Worm (Caenorhabditis elegans) whole organism, midembryonic: Measurements from ENCODE around the gene str-31.

Experiments used
- cog-1 ChIP-seq: sonication (generic microtip); optimal IDR thresholded peaks from 2 replicates; lab custom pipeline; 2016; ENCODE audit warnings: missing genetic modification characterization, missing compliant biosample characterization
- klf-2 ChIP-seq: fragments of 200-800 bp; sonication (Bioruptor generic); conservative IDR thresholded peaks from 2 replicates; pipeline ENCODE4 v1.3.6; 2022; ENCODE audit warnings: missing genetic modification reagents, missing genetic modification characterization, missing compliant biosample characterization
- ref-1 ChIP-seq: fragments of 200-800 bp; sonication (Bioruptor generic); conservative IDR thresholded peaks from 2 replicates; pipeline ENCODE4 v1.3.6; 2022; ENCODE audit warnings: missing genetic modification reagents, missing genetic modification characterization, missing compliant biosample characterization

DNA sequence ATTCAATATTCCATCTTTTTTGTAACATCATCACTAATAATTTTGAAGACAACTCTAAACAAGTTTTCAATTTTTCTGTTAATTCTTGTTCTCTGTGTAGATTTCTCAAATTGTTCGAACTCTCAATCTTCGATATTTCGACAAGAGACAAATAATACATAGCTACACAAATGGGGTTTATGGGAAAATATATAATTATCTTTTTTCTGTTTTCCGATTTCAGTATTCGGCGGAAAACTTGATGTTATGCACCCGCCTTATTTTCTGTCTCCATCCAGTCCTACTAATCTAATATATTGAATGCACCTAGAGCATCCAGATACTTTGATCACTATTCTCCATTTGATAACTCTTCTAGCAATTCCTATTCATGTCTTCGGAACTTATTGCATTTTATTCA lies 30.5 kb upstream of the str-31 start, which contains the start of gene srh-268:
- TF ChIP-seq klf-2 (no peak), cog-1 (no peak), ref-1 (GFP tag; lab: Robert Waterston, UW) (no peak)
